Worm (Caenorhabditis elegans): ENCODE results near the gene ttr-34.
A peak's percentile ranks its signal among the peaks of the same experiment; 100 is the strongest.

Gene ttr-34

ce11 chrX:13157112-13157768 is 17.6 kb downstream of the ttr-34 start:
- TF ChIP-seq lin-13 (tag; optimal IDR thresholded peaks at IDR 0.05) (no peak), bed-3 (GFP tag; optimal IDR thresholded peaks at IDR 0.05) (no peak)

- TF ChIP-seq snpc-4 (tag; optimal IDR thresholded peaks at IDR 0.05) (no peak), sptf-1 (tag; optimal IDR thresholded peaks at IDR 0.05) (no peak), unc-62 (GFP tag; optimal IDR thresholded peaks at IDR 0.05) (no peak), ceh-39 (tag; optimal IDR thresholded peaks at IDR 0.05) (no peak), mep-1 (tag; optimal IDR thresholded peaks at IDR 0.05) (no peak), zip-8 (tag; optimal IDR thresholded peaks at IDR 0.05) (no peak), drap-1 (GFP tag; optimal IDR thresholded peaks at IDR 0.05) (no peak), bed-3 (GFP tag; optimal IDR thresholded peaks at IDR 0.05) (no peak), pha-4 (tag; optimal IDR thresholded peaks at IDR 0.05) (no peak), cnd-1 (tag; optimal IDR thresholded peaks at IDR 0.05) (no peak), nhr-2 (tag; optimal IDR thresholded peaks at IDR 0.05) (no peak), lin-13 (tag; optimal IDR thresholded peaks at IDR 0.05) (no peak), lsy-2 (tag; optimal IDR thresholded peaks at IDR 0.05) (no peak), ceh-43 (GFP tag; optimal IDR thresholded peaks at IDR 0.05) (no peak), unc-39 (tag; optimal IDR thresholded peaks at IDR 0.05) (no peak), ces-1 (GFP tag; optimal IDR thresholded peaks at IDR 0.05) (no peak), nhr-76 (tag; optimal IDR thresholded peaks at IDR 0.05) (no peak), mls-2 (tag; optimal IDR thresholded peaks at IDR 0.05) (no peak)
These were observed 18.9 kb downstream of the ttr-34 start for ce11 chrX:13158487-13158886.

ce11 chrX:13159005-13159404 is 19.4 kb downstream of the ttr-34 start:
- TF ChIP-seq nhr-76 (tag; optimal IDR thresholded peaks at IDR 0.05): no peak
- TF ChIP-seq elt-3 (tag; optimal IDR thresholded peaks at IDR 0.05): no peak
- no peak for TF ChIP-seq pha-4 (tag; optimal IDR thresholded peaks at IDR 0.05)

ce11 chrX:13159890-13160289 is 20.3 kb downstream of the ttr-34 start:
- TF ChIP-seq ham-2 (GFP tag; optimal IDR thresholded peaks at IDR 0.05): no peak
- TF ChIP-seq nhr-12 (tag; optimal IDR thresholded peaks at IDR 0.05): no peak

ce11 chrX:13161778-13162177 is 22.2 kb downstream of the ttr-34 start:
- TF ChIP-seq tbx-8 (GFP tag; optimal IDR thresholded peaks at IDR 0.05) (no peak), mls-2 (tag; optimal IDR thresholded peaks at IDR 0.05) (no peak), M03D4.4 (tag; optimal IDR thresholded peaks at IDR 0.05) (no peak)

- no peak for TF ChIP-seq unc-62 (GFP tag; optimal IDR thresholded peaks at IDR 0.05)
- TF ChIP-seq ceh-39 (tag; optimal IDR thresholded peaks at IDR 0.05): no peak
- no peak for TF ChIP-seq pha-4 (tag; optimal IDR thresholded peaks at IDR 0.05)
- TF ChIP-seq sptf-1 (tag; optimal IDR thresholded peaks at IDR 0.05): no peak
- no peak for TF ChIP-seq hlh-1 (tag; optimal IDR thresholded peaks at IDR 0.05)
- TF ChIP-seq bed-3 (GFP tag; optimal IDR thresholded peaks at IDR 0.05): no peak
- TF ChIP-seq tbx-8 (GFP tag; optimal IDR thresholded peaks at IDR 0.05): no peak
- no peak for TF ChIP-seq lin-13 (tag; optimal IDR thresholded peaks at IDR 0.05)
- no peak for TF ChIP-seq elt-3 (tag; optimal IDR thresholded peaks at IDR 0.05)
- no peak for TF ChIP-seq drap-1 (GFP tag; optimal IDR thresholded peaks at IDR 0.05)
- TF ChIP-seq cnd-1 (tag; optimal IDR thresholded peaks at IDR 0.05): no peak
- TF ChIP-seq nhr-76 (tag; optimal IDR thresholded peaks at IDR 0.05): no peak
These were observed 22.9 kb downstream of the ttr-34 start for ce11 chrX:13162351-13163038.

- TF ChIP-seq tbx-8 (GFP tag; optimal IDR thresholded peaks at IDR 0.05) (no peak), elt-3 (tag; optimal IDR thresholded peaks at IDR 0.05) (no peak), snpc-4 (tag; optimal IDR thresholded peaks at IDR 0.05) (no peak), mls-2 (tag; optimal IDR thresholded peaks at IDR 0.05) (no peak)
These were observed 23.6 kb downstream of the ttr-34 start for ce11 chrX:13163185-13163584.

- TF ChIP-seq ham-2 (GFP tag; optimal IDR thresholded peaks at IDR 0.05) (peak; percentile 49), tbx-8 (GFP tag; optimal IDR thresholded peaks at IDR 0.05) (no peak), zip-8 (tag; optimal IDR thresholded peaks at IDR 0.05) (peak; percentile 2), unc-120 (tag; optimal IDR thresholded peaks at IDR 0.05; ENCODE audit: poor library complexity, severe bottlenecking) (no peak), elt-1 (tag; optimal IDR thresholded peaks at IDR 0.05; ENCODE audit: borderline replicate concordance, insufficient read depth) (peak; percentile 5)
These were observed 24.7 kb downstream of the ttr-34 start for ce11 chrX:13164301-13164700.
